Fruit fly (Drosophila melanogaster) whole organism, embryonic: ENCODE data around the gene CG14818.

Source experiments
- Adf1 ChIP-seq: fragments of 200-800 bp; sonication (Bioruptor generic); IDR thresholded peaks from 2 replicates; pipeline ENCODE4 v1.3.6; 2022; ENCODE audit warnings: missing biosample characterization, missing genetic modification characterization
- Bteb2 ChIP-seq: fragments of 200-800 bp; sonication (Bioruptor generic); optimal IDR thresholded peaks from 2 replicates; lab custom pipeline; 2016; ENCODE audit warnings: missing biosample characterization, missing genetic modification characterization
- CG1233 ChIP-seq: fragments of 200-800 bp; sonication (Bioruptor generic); optimal IDR thresholded peaks from 4 replicates; lab custom pipeline; 2018; ENCODE audit warnings: missing biosample characterization, mild to moderate bottlenecking, missing genetic modification characterization
- CG12391 ChIP-seq: fragments of 200-800 bp; sonication (Bioruptor generic); optimal IDR thresholded peaks from 3 replicates; lab custom pipeline; 2018; ENCODE audit warnings: missing biosample characterization, mild to moderate bottlenecking, missing genetic modification characterization, moderate library complexity
- CG13624 ChIP-seq: fragments of 200-800 bp; sonication (Bioruptor generic); optimal IDR thresholded peaks from 2 replicates; lab custom pipeline; 2016; ENCODE audit warnings: missing biosample characterization, missing genetic modification characterization
- CG14710 ChIP-seq: fragments of 200-800 bp; sonication (Bioruptor generic); optimal IDR thresholded peaks from 3 replicates; lab custom pipeline; 2019; ENCODE audit warnings: missing biosample characterization, mild to moderate bottlenecking, missing genetic modification characterization, moderate library complexity
- CG17328 ChIP-seq: fragments of 200-800 bp; sonication (Bioruptor generic); IDR thresholded peaks from 2 replicates; pipeline ENCODE4 v1.3.6; 2022; ENCODE audit warnings: missing biosample characterization, missing genetic modification characterization
- CG17802 ChIP-seq: fragments of 200-800 bp; sonication (Bioruptor generic); optimal IDR thresholded peaks from 2 replicates; lab custom pipeline; 2018; ENCODE audit warnings: missing biosample characterization, mild to moderate bottlenecking, missing genetic modification characterization, moderate library complexity
- CG1792 ChIP-seq: fragments of 200-800 bp; sonication (Bioruptor generic); optimal IDR thresholded peaks from 2 replicates; lab custom pipeline; 2016; ENCODE audit warnings: missing biosample characterization, missing genetic modification characterization
- CG18619 ChIP-seq: fragments of 200-800 bp; sonication (Bioruptor generic); optimal IDR thresholded peaks from 3 replicates; lab custom pipeline; 2017; ENCODE audit warnings: missing biosample characterization, mild to moderate bottlenecking, missing genetic modification characterization
- CG2678 ChIP-seq: fragments of 200-800 bp; sonication (Bioruptor generic); optimal IDR thresholded peaks from 3 replicates; lab custom pipeline; 2019; ENCODE audit warnings: missing biosample characterization, mild to moderate bottlenecking, missing genetic modification characterization, moderate library complexity
- CG2712 ChIP-seq: fragments of 200-800 bp; optimal IDR thresholded peaks from 3 replicates; lab custom pipeline; 2019; ENCODE audit warnings: missing biosample characterization, mild to moderate bottlenecking, missing genetic modification characterization, moderate library complexity
- CG30403 ChIP-seq: fragments of 200-800 bp; sonication (Bioruptor generic); optimal IDR thresholded peaks from 3 replicates; lab custom pipeline; 2016; ENCODE audit warnings: missing biosample characterization, missing genetic modification characterization
- CG31224 ChIP-seq: fragments of 200-800 bp; sonication (Bioruptor generic); IDR thresholded peaks from 2 replicates; pipeline ENCODE4 v1.3.6; 2022; ENCODE audit warnings: missing biosample characterization, missing genetic modification characterization
- CG6683 ChIP-seq: fragments of 200-800 bp; sonication (Bioruptor generic); optimal IDR thresholded peaks from 2 replicates; lab custom pipeline; 2017; ENCODE audit warnings: missing biosample characterization, mild to moderate bottlenecking, missing genetic modification characterization, missing genetic modification reagents
- CG7556 ChIP-seq: fragments of 200-800 bp; sonication (Bioruptor generic); optimal IDR thresholded peaks from 2 replicates; lab custom pipeline; 2017; ENCODE audit warnings: missing biosample characterization, mild to moderate bottlenecking, missing genetic modification characterization
- CG7963 ChIP-seq: fragments of 200-800 bp; sonication (Bioruptor generic); IDR thresholded peaks from 3 replicates; pipeline ENCODE4 v1.3.6; 2022; ENCODE audit warnings: missing biosample characterization, missing genetic modification characterization; ENCODE audit not compliant: partially characterized antibody
- CG8089 ChIP-seq: fragments of 200-800 bp; sonication (Bioruptor generic); optimal IDR thresholded peaks from 3 replicates; lab custom pipeline; 2016; ENCODE audit warnings: missing biosample characterization, missing genetic modification characterization
- CG8359 ChIP-seq: fragments of 200-800 bp; sonication (Bioruptor generic); optimal IDR thresholded peaks from 2 replicates; lab custom pipeline; 2017; ENCODE audit warnings: missing biosample characterization, mild to moderate bottlenecking, missing genetic modification characterization, borderline replicate concordance
- CG8944 ChIP-seq: fragments of 200-800 bp; sonication (Bioruptor generic); optimal IDR thresholded peaks from 3 replicates; lab custom pipeline; 2016; ENCODE audit warnings: missing biosample characterization, missing genetic modification characterization
- CG9215 ChIP-seq: fragments of 200-800 bp; sonication (Bioruptor generic); IDR thresholded peaks from 2 replicates; pipeline ENCODE4 v1.3.6; 2022; ENCODE audit warnings: missing biosample characterization, missing genetic modification characterization
- CG9609 ChIP-seq: fragments of 200-800 bp; sonication (Bioruptor generic); optimal IDR thresholded peaks from 3 replicates; lab custom pipeline; 2016; ENCODE audit warnings: missing biosample characterization, missing genetic modification characterization
- Drgx ChIP-seq: fragments of 200-800 bp; sonication (Bioruptor generic); IDR thresholded peaks from 2 replicates; pipeline ENCODE4 v1.3.6; 2022; ENCODE audit warnings: missing biosample characterization, missing genetic modification characterization
- Elba2 ChIP-seq: fragments of 200-800 bp; sonication (Bioruptor generic); optimal IDR thresholded peaks from 3 replicates; lab custom pipeline; 2016; ENCODE audit warnings: missing biosample characterization, missing genetic modification characterization
- Fer2 ChIP-seq: fragments of 200-800 bp; sonication (Bioruptor generic); optimal IDR thresholded peaks from 2 replicates; lab custom pipeline; 2018; ENCODE audit warnings: missing biosample characterization, mild to moderate bottlenecking, missing genetic modification characterization, moderate library complexity
- Hmx ChIP-seq: fragments of 200-800 bp; sonication (Bioruptor generic); optimal IDR thresholded peaks from 2 replicates; lab custom pipeline; 2016; ENCODE audit warnings: missing biosample characterization, missing genetic modification characterization
- Max ChIP-seq: fragments of 200-800 bp; sonication (Bioruptor generic); optimal IDR thresholded peaks from 2 replicates; lab custom pipeline; 2016; ENCODE audit warnings: missing biosample characterization, mild to moderate bottlenecking, missing genetic modification characterization
- Myb ChIP-seq: fragments of 200-800 bp; sonication (Bioruptor generic); optimal IDR thresholded peaks from 2 replicates; lab custom pipeline; 2016; ENCODE audit warnings: missing biosample characterization, missing genetic modification characterization
- Oaz ChIP-seq: fragments of 200-800 bp; sonication (Bioruptor generic); IDR thresholded peaks from 2 replicates; pipeline ENCODE4 v1.3.6; 2022; ENCODE audit warnings: missing biosample characterization, missing genetic modification characterization
- Scr ChIP-seq: fragments of 200-800 bp; sonication (Bioruptor generic); IDR thresholded peaks from 2 replicates; pipeline ENCODE4 v1.3.6; 2022; ENCODE audit warnings: missing biosample characterization, missing genetic modification characterization; ENCODE audit not compliant: partially characterized antibody
- Xbp1 ChIP-seq: fragments of 200-800 bp; sonication (Bioruptor generic); optimal IDR thresholded peaks from 3 replicates; lab custom pipeline; 2016; ENCODE audit warnings: missing biosample characterization, mild to moderate bottlenecking, missing genetic modification characterization
- ase ChIP-seq: fragments of 200-800 bp; sonication (Bioruptor generic); IDR thresholded peaks from 3 replicates; pipeline ENCODE4 v1.3.6; 2022; ENCODE audit warnings: missing biosample characterization, missing genetic modification characterization
- cad ChIP-seq: fragments of >200 bp; optimal IDR thresholded peaks from 2 replicates; lab custom pipeline; 2017; ENCODE audit warnings: missing biosample characterization, missing genetic modification characterization
- corto ChIP-seq: fragments of 200-800 bp; sonication (Bioruptor generic); optimal IDR thresholded peaks from 2 replicates; lab custom pipeline; 2016; ENCODE audit warnings: missing biosample characterization, mild to moderate bottlenecking, missing genetic modification characterization, moderate library complexity
- crp ChIP-seq, 2 experiments: fragments of 200-800 bp; sonication (Bioruptor generic); optimal IDR thresholded peaks; 2 replicates in 1 of 2; 3 replicates in 1 of 2; lab custom pipeline; 2017; ENCODE audit warnings: missing biosample characterization in 2 of 2, missing genetic modification characterization in 2 of 2, mild to moderate bottlenecking in 1 of 2, moderate library complexity in 1 of 2
- fru ChIP-seq: fragments of >200 bp; optimal IDR thresholded peaks from 2 replicates; lab custom pipeline; 2017
- h ChIP-seq: fragments of >200 bp; optimal IDR thresholded peaks from 2 replicates; lab custom pipeline; 2017
- hkb ChIP-seq, 2 experiments: fragments of 200-800 bp in 1 of 2; fragments of >200 bp in 1 of 2; sonication (Bioruptor generic) in 1 of 2; IDR thresholded peaks in 1 of 2; optimal IDR thresholded peaks in 1 of 2; 2 replicates each; pipeline versions ENCODE4 v1.3.6 to Lab custom; 2017 to 2022; ENCODE audit warnings: missing biosample characterization in 1 of 2, missing genetic modification characterization in 1 of 2
- hth ChIP-seq: fragments of >200 bp; optimal IDR thresholded peaks from 2 replicates; lab custom pipeline; 2017; ENCODE audit warnings: inconsistent platforms
- ind ChIP-seq: fragments of 200-800 bp; sonication (Bioruptor generic); optimal IDR thresholded peaks from 3 replicates; lab custom pipeline; 2016; ENCODE audit warnings: missing biosample characterization, missing genetic modification characterization
- insv ChIP-seq, 2 experiments: fragments of 200-800 bp; sonication (Bioruptor generic); optimal IDR thresholded peaks; 3 replicates each; lab custom pipeline; 2016 to 2018; ENCODE audit warnings: missing biosample characterization in 2 of 2, missing genetic modification characterization in 2 of 2
- mld ChIP-seq: fragments of 200-800 bp; sonication (Bioruptor generic); IDR thresholded peaks from 3 replicates; pipeline ENCODE4 v1.3.6; 2022; ENCODE audit warnings: missing biosample characterization, missing genetic modification characterization; ENCODE audit not compliant: partially characterized antibody
- org-1 ChIP-seq: fragments of 200-800 bp; sonication (Bioruptor generic); optimal IDR thresholded peaks from 2 replicates; lab custom pipeline; 2017; ENCODE audit warnings: missing biosample characterization, missing genetic modification characterization
- pita ChIP-seq: fragments of 200-800 bp; sonication (Bioruptor generic); optimal IDR thresholded peaks from 2 replicates; lab custom pipeline; 2017; ENCODE audit warnings: missing biosample characterization, mild to moderate bottlenecking, missing genetic modification characterization
- pzg ChIP-seq: fragments of 200-800 bp; sonication (Bioruptor generic); optimal IDR thresholded peaks from 3 replicates; lab custom pipeline; 2018; ENCODE audit warnings: missing biosample characterization, mild to moderate bottlenecking, missing genetic modification characterization, moderate library complexity
- salm ChIP-seq: fragments of 200-800 bp; sonication (Bioruptor generic); optimal IDR thresholded peaks from 2 replicates; lab custom pipeline; 2018; ENCODE audit warnings: missing biosample characterization, mild to moderate bottlenecking, missing genetic modification characterization
- scrt ChIP-seq: fragments of 200-800 bp; sonication (Bioruptor generic); optimal IDR thresholded peaks from 2 replicates; lab custom pipeline; 2018; ENCODE audit warnings: missing biosample characterization, mild to moderate bottlenecking, missing genetic modification characterization, moderate library complexity
- sisA ChIP-seq: fragments of 200-800 bp; sonication (Bioruptor generic); IDR thresholded peaks from 2 replicates; pipeline ENCODE4 v1.3.6; 2022; ENCODE audit warnings: missing biosample characterization, missing genetic modification characterization
- ssp ChIP-seq: fragments of 200-800 bp; sonication (Bioruptor generic); IDR thresholded peaks from 2 replicates; pipeline ENCODE4 v1.3.6; 2022; ENCODE audit warnings: missing biosample characterization, missing genetic modification characterization
- toy ChIP-seq: fragments of 200-800 bp; sonication (Bioruptor generic); IDR thresholded peaks from 2 replicates; pipeline ENCODE4 v1.3.6; 2022; ENCODE audit warnings: missing biosample characterization, missing genetic modification characterization
- usp ChIP-seq: fragments of >200 bp; optimal IDR thresholded peaks from 2 replicates; lab custom pipeline; 2017; ENCODE audit warnings: missing biosample characterization, missing genetic modification characterization
- wdn ChIP-seq: fragments of 200-800 bp; sonication (Bioruptor generic); IDR thresholded peaks from 2 replicates; pipeline ENCODE4 v1.3.6; 2022; ENCODE audit warnings: missing biosample characterization, missing genetic modification characterization

Gene CG14818

DNA sequence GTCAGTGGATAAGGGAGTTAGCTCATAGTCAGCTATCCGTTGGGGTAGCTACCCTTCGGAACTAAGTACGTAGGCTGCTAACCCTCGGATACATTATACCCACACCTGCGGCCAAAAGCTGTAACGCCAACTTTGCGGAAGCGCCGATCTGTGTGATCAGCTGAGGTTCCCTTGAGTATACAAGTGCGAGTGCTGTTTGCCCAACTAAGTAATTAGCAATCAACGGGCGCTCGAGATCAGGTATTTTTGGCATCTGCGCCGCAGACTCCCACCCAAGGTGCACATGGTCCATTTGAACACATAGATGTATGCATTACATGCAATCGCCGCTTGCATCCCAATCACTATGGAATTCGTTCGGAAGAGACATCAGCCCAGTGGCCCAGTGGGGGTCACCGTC lies 25.5 kb downstream of the CG14818 start (continued):
- peak; percentile 15 for TF ChIP-seq pzg (GFP tag; lab: Kevin White, UChicago)
- TF ChIP-seq CG8359 (GFP tag; lab: Kevin White, UChicago), result no peak
- no peak for TF ChIP-seq salm (tag; lab: Kevin White, UChicago)
- peak; percentile 60; the same call in 1 of the 2 replicates for TF ChIP-seq wdn (GFP tag; lab: Robert Waterston, UW)
- TF ChIP-seq CG31224 (GFP tag; lab: Robert Waterston, UW), result 0 out of 2 replicates have a peak, but pooled peaks have one; percentile 37
- TF ChIP-seq CG6683 (GFP tag; lab: Kevin White, UChicago), result peak; percentile 82
- peak; percentile 68 for TF ChIP-seq scrt
- TF ChIP-seq CG18619, result peak; percentile 71
- no peak for TF ChIP-seq CG12391 (tag; lab: Kevin White, UChicago)
- peak; percentile 79 for TF ChIP-seq Bteb2 (GFP tag; lab: Kevin White, UChicago)
- peak; percentile 8 for TF ChIP-seq CG30403
- no peak for TF ChIP-seq CG2712 (tag; lab: Kevin White, UChicago)
- TF ChIP-seq ind (GFP tag; lab: Kevin White, UChicago), result peak; percentile 10
- peak; percentile 62 for TF ChIP-seq toy (GFP tag; lab: Robert Waterston, UW)
- peak; percentile 72; the same call in 1 of the 2 replicates for TF ChIP-seq Adf1 (GFP tag; lab: Robert Waterston, UW)
- TF ChIP-seq Oaz (GFP tag; lab: Robert Waterston, UW), result no peak
- TF ChIP-seq CG1792 (GFP tag; lab: Kevin White, UChicago), result peak; percentile 57
- TF ChIP-seq org-1 (GFP tag; lab: Kevin White, UChicago), result peak; percentile 76
- TF ChIP-seq crp (GFP tag; optimal IDR thresholded peaks at IDR 0.05; lab: Kevin White, UChicago), result no peak
- TF ChIP-seq hth (lab: Kevin White, UChicago), result no peak
- TF ChIP-seq CG14710 (tag; lab: Kevin White, UChicago), result no peak
- no peak for TF ChIP-seq Hmx
- peak; percentile 51 for TF ChIP-seq Fer2
- TF ChIP-seq Myb (GFP tag; lab: Kevin White, UChicago), result peak; percentile 42
- no peak for TF ChIP-seq sisA (GFP tag; lab: Robert Waterston, UW)
- no peak for TF ChIP-seq Elba2 (GFP tag; lab: Kevin White, UChicago)
- no peak for TF ChIP-seq ssp
- no peak for TF ChIP-seq cad (GFP tag; lab: Kevin White, UChicago)
- TF ChIP-seq pita (GFP tag; lab: Kevin White, UChicago), result no peak
- no peak for TF ChIP-seq CG9609 (GFP tag; lab: Kevin White, UChicago)
- peak; percentile 41 for TF ChIP-seq CG8089
- TF ChIP-seq mld (GFP tag; lab: Robert Waterston, UW), result no peak
- TF ChIP-seq hkb (optimal IDR thresholded peaks at IDR 0.05; lab: Kevin White, UChicago), result no peak
- peak; percentile 89 for TF ChIP-seq hkb (GFP tag; IDR thresholded peaks at IDR 0.05; lab: Robert Waterston, UW)
- TF ChIP-seq insv (GFP tag; optimal IDR thresholded peaks at IDR 0.05; lab: Kevin White, UChicago), result peak in 1 of 2 experiments; percentile 51
- peak; percentile 57; the same call in 2 of the 3 replicates for TF ChIP-seq ase (GFP tag; lab: Robert Waterston, UW)
- no peak for TF ChIP-seq corto (GFP tag; lab: Kevin White, UChicago)
- peak; percentile 40 for TF ChIP-seq Max
- TF ChIP-seq fru (lab: Kevin White, UChicago), result no peak
- TF ChIP-seq CG17802 (tag; lab: Kevin White, UChicago), result no peak
- TF ChIP-seq CG13624 (GFP tag; lab: Kevin White, UChicago), result peak; percentile 57
- TF ChIP-seq usp, result no peak
- TF ChIP-seq Drgx (GFP tag; lab: Robert Waterston, UW), result no peak
- TF ChIP-seq CG1233 (GFP tag; lab: Kevin White, UChicago), result peak; percentile 61
- TF ChIP-seq Xbp1 (GFP tag; lab: Kevin White, UChicago), result peak; percentile 11
- TF ChIP-seq CG17328 (GFP tag; lab: Robert Waterston, UW), result no peak
- peak; percentile 72 for TF ChIP-seq CG7556 (GFP tag; lab: Kevin White, UChicago)
- no peak for TF ChIP-seq h (lab: Kevin White, UChicago)
- TF ChIP-seq CG7963, result no peak
- peak; percentile 16 for TF ChIP-seq CG8944 (GFP tag; lab: Kevin White, UChicago)
- no peak for TF ChIP-seq Scr (GFP tag; lab: Robert Waterston, UW)
- TF ChIP-seq CG9215 (GFP tag; lab: Robert Waterston, UW), result no peak
- peak; percentile 79 for TF ChIP-seq CG2678 (tag; lab: Kevin White, UChicago)
